Worm (Caenorhabditis elegans): ENCODE measurements around the gene Y17G7B.3.

ce11 chrII:11962083-11962482, 26.7 kb upstream of the Y17G7B.3 start, which contains the start of the genes W03C9.1 and W03C9.2:
- TF ChIP-seq med-1 (GFP tag; optimal IDR thresholded peaks at IDR 0.05; ENCODE audit: insufficient read depth) (no peak), T22C8.4 (GFP tag; IDR thresholded peaks at IDR 0.05) (no peak), cog-1 (tag; optimal IDR thresholded peaks at IDR 0.05) (no peak), ztf-23 (GFP tag; IDR thresholded peaks at IDR 0.05) (no peak), flt-1 (GFP tag; IDR thresholded peaks at IDR 0.05) (no peak)

All from whole organism, midembryonic.